Fruit fly (Drosophila melanogaster): ENCODE data around the gene Nepl14.

DNA sequence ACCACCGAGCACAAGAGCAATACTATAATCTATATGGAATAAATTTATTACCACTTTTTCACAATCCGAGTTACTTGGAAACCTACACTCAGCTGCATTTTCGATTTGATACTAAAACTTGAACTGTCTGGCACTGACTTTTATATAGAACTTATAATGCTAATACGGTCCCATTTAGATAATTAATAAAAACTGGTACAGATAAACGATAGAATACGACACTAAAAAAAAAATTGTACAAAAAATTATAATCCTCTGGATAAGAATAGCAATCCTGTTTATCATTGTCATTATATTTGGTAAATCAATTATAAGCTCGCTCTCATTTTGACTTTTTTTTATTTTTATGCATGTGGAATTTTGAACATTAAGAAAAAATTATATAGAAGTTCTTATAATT is 6.7 kb upstream of the Nepl14 start, which contains the start of gene CG43093:
- TF ChIP-seq kay (GFP tag; ENCODE audit: borderline replicate concordance) (no peak), cnc (optimal IDR thresholded peaks at IDR 0.05) (no peak), pad (GFP tag; optimal IDR thresholded peaks at IDR 0.05) (no peak)
